Worm (Caenorhabditis elegans) whole organism, midembryonic: ENCODE data around the gene grl-7.

Experiments used
- T22C8.4 ChIP-seq: fragments of 200-800 bp; sonication (Bioruptor generic); IDR thresholded peaks from 2 replicates; pipeline ENCODE4 v1.3.6; 2022; ENCODE audit warnings: missing genetic modification characterization, missing compliant biosample characterization
- cog-1 ChIP-seq: sonication (generic microtip); optimal IDR thresholded peaks from 2 replicates; lab custom pipeline; 2016; ENCODE audit warnings: missing genetic modification characterization, missing compliant biosample characterization
- flt-1 ChIP-seq: fragments of 200-800 bp; sonication (Bioruptor generic); IDR thresholded peaks from 2 replicates; pipeline ENCODE4 v1.3.6; 2022; ENCODE audit warnings: missing genetic modification characterization, missing compliant biosample characterization
- klf-2 ChIP-seq: fragments of 200-800 bp; sonication (Bioruptor generic); conservative IDR thresholded peaks from 2 replicates; pipeline ENCODE4 v1.3.6; 2022; ENCODE audit warnings: missing genetic modification reagents, missing genetic modification characterization, missing compliant biosample characterization
- med-1 ChIP-seq: sonication (generic microtip); optimal IDR thresholded peaks from 2 replicates; lab custom pipeline; 2017; ENCODE audit warnings: missing genetic modification characterization, mild to moderate bottlenecking, missing compliant biosample characterization, antibody characterized with exemption, missing genetic modification reagents; ENCODE audit not compliant: insufficient read depth
- ref-1 ChIP-seq: fragments of 200-800 bp; sonication (Bioruptor generic); conservative IDR thresholded peaks from 2 replicates; pipeline ENCODE4 v1.3.6; 2022; ENCODE audit warnings: missing genetic modification reagents, missing genetic modification characterization, missing compliant biosample characterization
- tab-1 ChIP-seq: fragments of 200-800 bp; sonication (Bioruptor generic); IDR thresholded peaks from 2 replicates; pipeline ENCODE4 v1.3.6; 2022; ENCODE audit warnings: missing genetic modification characterization, missing compliant biosample characterization
- ztf-23 ChIP-seq: fragments of 200-800 bp; sonication (Bioruptor generic); IDR thresholded peaks from 2 replicates; pipeline ENCODE4 v1.3.6; 2022; ENCODE audit warnings: missing genetic modification reagents, missing genetic modification characterization, missing compliant biosample characterization
- ztf-29 ChIP-seq: fragments of 200-800 bp; sonication (Bioruptor generic); IDR thresholded peaks from 2 replicates; pipeline ENCODE4 v1.3.6; 2022; ENCODE audit warnings: missing genetic modification reagents, missing genetic modification characterization, missing compliant biosample characterization

Gene grl-7

ce11 chrV:11304200-11304599 lies 42.6 kb downstream of the grl-7 start:
- TF ChIP-seq klf-2 (GFP tag; lab: Robert Waterston, UW) (no peak), tab-1 (GFP tag; lab: Robert Waterston, UW) (no peak), ztf-29 (GFP tag; lab: Robert Waterston, UW) (no peak), flt-1 (GFP tag; lab: Robert Waterston, UW) (no peak), ztf-23 (GFP tag; lab: Robert Waterston, UW) (no peak), med-1 (GFP tag; lab: Kevin White, UChicago) (no peak), T22C8.4 (GFP tag; lab: Robert Waterston, UW) (no peak)

DNA sequence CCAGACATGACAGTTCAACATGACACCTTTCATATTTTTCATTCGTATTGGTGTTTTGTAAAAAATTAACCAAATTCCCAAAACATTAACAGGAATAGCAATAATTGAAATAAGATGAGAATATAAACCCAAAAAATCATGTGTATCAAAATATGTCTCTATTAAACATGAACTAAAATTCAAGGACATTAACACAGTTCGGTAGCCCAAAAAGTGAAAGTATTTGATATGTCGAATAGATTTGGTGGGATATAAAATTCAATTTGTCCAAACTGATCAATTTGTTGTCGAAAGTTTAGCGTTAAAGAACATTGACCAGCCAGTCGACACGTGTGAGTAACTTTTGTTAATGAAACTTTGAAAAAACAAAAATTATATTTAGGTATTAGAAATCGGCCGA lies 44.1 kb downstream of the grl-7 start, which contains the start of gene srh-46:
srh-46 (minus strand) TSS at position 189 of the 400 bp plus-strand sequence.
- TF ChIP-seq flt-1 (GFP tag; lab: Robert Waterston, UW) (no peak), klf-2 (GFP tag; lab: Robert Waterston, UW) (no peak), ztf-23 (GFP tag; lab: Robert Waterston, UW) (no peak), ref-1 (GFP tag; lab: Robert Waterston, UW) (no peak), ztf-29 (GFP tag; lab: Robert Waterston, UW) (no peak), tab-1 (GFP tag; lab: Robert Waterston, UW) (no peak), T22C8.4 (GFP tag; lab: Robert Waterston, UW) (no peak), cog-1 (tag; lab: Kevin White, UChicago) (no peak), med-1 (GFP tag; lab: Kevin White, UChicago) (no peak)

ce11 chrV:11300539-11300938 lies 46.3 kb downstream of the grl-7 start, which contains the start of gene srh-47:
Gene srh-47 (minus strand): TSS chrV:11300639.
- TF ChIP-seq ztf-23 (GFP tag; lab: Robert Waterston, UW) (no peak), tab-1 (GFP tag; lab: Robert Waterston, UW) (no peak), klf-2 (GFP tag; lab: Robert Waterston, UW) (no peak), flt-1 (GFP tag; lab: Robert Waterston, UW) (no peak), cog-1 (tag; lab: Kevin White, UChicago) (no peak), ref-1 (GFP tag; lab: Robert Waterston, UW) (no peak), ztf-29 (GFP tag; lab: Robert Waterston, UW) (no peak), T22C8.4 (GFP tag; lab: Robert Waterston, UW) (no peak), med-1 (GFP tag; lab: Kevin White, UChicago) (no peak)

- TF ChIP-seq klf-2 (GFP tag; lab: Robert Waterston, UW): no peak
- TF ChIP-seq ztf-23 (GFP tag; lab: Robert Waterston, UW): no peak
- no peak for TF ChIP-seq flt-1 (GFP tag; lab: Robert Waterston, UW)
- no peak for TF ChIP-seq cog-1 (tag; lab: Kevin White, UChicago)
- TF ChIP-seq ztf-29 (GFP tag; lab: Robert Waterston, UW): no peak
- TF ChIP-seq tab-1 (GFP tag; lab: Robert Waterston, UW): no peak
- no peak for TF ChIP-seq med-1 (GFP tag; lab: Kevin White, UChicago)
Observed at ce11 chrV:11299406-11299805, 47.4 kb downstream of the grl-7 start.

DNA sequence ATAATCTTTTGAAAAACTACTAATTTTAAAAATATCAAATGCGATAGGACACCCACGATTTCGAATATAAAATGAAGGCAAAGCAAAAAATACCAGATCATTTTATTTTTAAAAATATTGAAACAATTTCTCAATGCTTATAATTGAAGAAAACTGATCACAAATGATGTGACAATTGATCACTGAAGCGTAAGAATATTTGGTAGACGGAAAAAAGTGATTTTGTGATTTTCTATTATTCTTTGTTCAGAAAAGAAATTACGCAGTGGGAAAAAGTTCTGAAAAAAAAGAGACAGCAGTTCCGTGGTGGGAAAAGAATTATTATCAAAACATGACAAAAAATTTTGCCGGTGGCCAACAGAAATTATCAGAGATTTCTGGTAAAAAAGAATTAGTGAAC lies 48.2 kb downstream of the grl-7 start, which contains the start of gene T03F7.5:
T03F7.5 (minus strand) TSS at position 101 of the 400 bp plus-strand sequence.
- TF ChIP-seq T22C8.4 (GFP tag; lab: Robert Waterston, UW) (no peak), cog-1 (tag; lab: Kevin White, UChicago) (no peak), ref-1 (GFP tag; lab: Robert Waterston, UW) (no peak), klf-2 (GFP tag; lab: Robert Waterston, UW) (no peak), ztf-29 (GFP tag; lab: Robert Waterston, UW) (no peak), flt-1 (GFP tag; lab: Robert Waterston, UW) (no peak), tab-1 (GFP tag; lab: Robert Waterston, UW) (no peak), med-1 (GFP tag; lab: Kevin White, UChicago) (no peak)
